Worm (Caenorhabditis elegans): ENCODE measurements around the gene F49C12.9.

- TF ChIP-seq fos-1 (tag; optimal IDR thresholded peaks at IDR 0.05): no peak
- TF ChIP-seq nhr-11 (tag; optimal IDR thresholded peaks at IDR 0.05): no peak
These were observed 26.4 kb downstream of the F49C12.9 start for ce11 chrIV:9289635-9290034.
